Worm (Caenorhabditis elegans): Measurements from ENCODE around the gene ZK1320.2.

ce11 chrII:9682044-9682443 lies 23.2 kb upstream of the ZK1320.2 start:
- TF ChIP-seq R02D3.7 (tag; optimal IDR thresholded peaks at IDR 0.05) (no peak), dmd-4 (tag; optimal IDR thresholded peaks at IDR 0.05) (no peak), blmp-1 (tag; optimal IDR thresholded peaks at IDR 0.05; ENCODE audit: insufficient read depth) (no peak), zag-1 (tag; optimal IDR thresholded peaks at IDR 0.05) (no peak), F13H6.1 (tag; optimal IDR thresholded peaks at IDR 0.05) (no peak), nhr-10 (tag; optimal IDR thresholded peaks at IDR 0.05) (no peak), mab-5 (tag; optimal IDR thresholded peaks at IDR 0.05) (no peak), Y55F3AM.14 (GFP tag; optimal IDR thresholded peaks at IDR 0.05) (no peak), snpc-4 (tag; optimal IDR thresholded peaks at IDR 0.05) (no peak), nhr-129 (tag; optimal IDR thresholded peaks at IDR 0.05) (no peak), ztf-11 (tag; optimal IDR thresholded peaks at IDR 0.05) (no peak)

Data from whole organism, L2 larva.